Fruit fly (Drosophila melanogaster): Measurements from ENCODE around the gene CIAPIN1.

CIAPIN1 gene

dm6 chr2L:15060580-15061005 lies 21.9 kb upstream of the CIAPIN1 start, which contains the start of gene TfIIS (continued):
- TF ChIP-seq CG17361 (GFP tag; IDR thresholded peaks at IDR 0.05) (no peak), psq (GFP tag; optimal IDR thresholded peaks at IDR 0.05) (no peak), nmo (GFP tag; optimal IDR thresholded peaks at IDR 0.05) (peak; percentile 56), CTCF (GFP tag; optimal IDR thresholded peaks at IDR 0.05) (peak; percentile 91), ci (GFP tag; IDR thresholded peaks at IDR 0.05) (peak; percentile 57; the same call in 1 of the 3 replicates), CG31365 (tag; optimal IDR thresholded peaks at IDR 0.05) (peak; percentile 98), pita (GFP tag; optimal IDR thresholded peaks at IDR 0.05) (peak; percentile 86), hkb (optimal IDR thresholded peaks at IDR 0.05) (peak; percentile 72), hkb (GFP tag; IDR thresholded peaks at IDR 0.05) (no peak), CG7839 (tag; optimal IDR thresholded peaks at IDR 0.05) (peak; percentile 16), danr (GFP tag; IDR thresholded peaks at IDR 0.05) (no peak), CG42726 (GFP tag; IDR thresholded peaks at IDR 0.05; ENCODE audit: partially characterized antibody) (0 out of 2 replicates have a peak, but pooled peaks have one; percentile 63), Dek (tag; optimal IDR thresholded peaks at IDR 0.05) (peak; percentile 20), dm (GFP tag; optimal IDR thresholded peaks at IDR 0.05) (peak; percentile 74), exex (tag; optimal IDR thresholded peaks at IDR 0.05) (peak; percentile 16), CG12769 (tag; optimal IDR thresholded peaks at IDR 0.05) (peak; percentile 59), CG17829 (tag; optimal IDR thresholded peaks at IDR 0.05) (peak; percentile 16), NfI (GFP tag; optimal IDR thresholded peaks at IDR 0.05) (peak; percentile 4), CG32767 (GFP tag; IDR thresholded peaks at IDR 0.05) (peak; percentile 66; the same call in 1 of the 2 replicates), CG2129 (GFP tag; IDR thresholded peaks at IDR 0.05; ENCODE audit: partially characterized antibody) (no peak), hbn (GFP tag; IDR thresholded peaks at IDR 0.05; ENCODE audit: partially characterized antibody) (peak; percentile 33; the same call in 1 of the 2 replicates), grau (tag; optimal IDR thresholded peaks at IDR 0.05) (peak; percentile 42), p53 (GFP tag; optimal IDR thresholded peaks at IDR 0.05) (peak; percentile 73), rib (GFP tag; IDR thresholded peaks at IDR 0.05) (0 out of 2 replicates have a peak, but pooled peaks have one; percentile 5), NC2β (GFP tag; optimal IDR thresholded peaks at IDR 0.05) (peak; percentile 47), nerfin-1 (tag; optimal IDR thresholded peaks at IDR 0.05) (peak; percentile 1), CG18262 (tag; optimal IDR thresholded peaks at IDR 0.05) (no peak), B-H1 (GFP tag; IDR thresholded peaks at IDR 0.05) (no peak), HmgZ (tag; optimal IDR thresholded peaks at IDR 0.05) (peak; percentile 90), tll (GFP tag; optimal IDR thresholded peaks at IDR 0.05) (peak in 1 of 2 experiments; percentile 94), ssp (GFP tag; IDR thresholded peaks at IDR 0.05) (peak; percentile 72), unc-4 (GFP tag; IDR thresholded peaks at IDR 0.05; ENCODE audit: partially characterized antibody) (peak; percentile 45; the same call in 1 of the 2 replicates), Bgb (GFP tag; IDR thresholded peaks at IDR 0.05; ENCODE audit: partially characterized antibody) (peak; percentile 48; the same call in 1 of the 2 replicates), CG2116 (GFP tag; optimal IDR thresholded peaks at IDR 0.05) (peak; percentile 30), Ptx1 (GFP tag; IDR thresholded peaks at IDR 0.05) (peak; percentile 12; the same call in 1 of the 2 replicates), ac (GFP tag; optimal IDR thresholded peaks at IDR 0.05) (no peak), tio (GFP tag; optimal IDR thresholded peaks at IDR 0.05) (no peak), Stat92E (GFP tag; optimal IDR thresholded peaks at IDR 0.05) (peak in 1 of 3 experiments; percentile 52), slbo (GFP tag; IDR thresholded peaks at IDR 0.05) (peak; percentile 29; the same call in 1 of the 2 replicates), Adf1 (GFP tag; IDR thresholded peaks at IDR 0.05) (peak; percentile 13; the same call in 1 of the 2 replicates), CG11560 (tag; IDR thresholded peaks at IDR 0.05) (no peak), CG10267 (tag; optimal IDR thresholded peaks at IDR 0.05) (peak; percentile 30), Ets97D (GFP tag; optimal IDR thresholded peaks at IDR 0.05) (peak; percentile 90), insv (GFP tag; optimal IDR thresholded peaks at IDR 0.05) (peak in 1 of 2 experiments; percentile 96), CG17186 (GFP tag; optimal IDR thresholded peaks at IDR 0.05) (peak; percentile 40), CG11504 (tag; optimal IDR thresholded peaks at IDR 0.05) (peak; percentile 49), Atf3 (GFP tag; optimal IDR thresholded peaks at IDR 0.05) (no peak), Chrac-16 (GFP tag; optimal IDR thresholded peaks at IDR 0.05) (no peak), Usf (GFP tag; optimal IDR thresholded peaks at IDR 0.05) (no peak), CG13624 (GFP tag; optimal IDR thresholded peaks at IDR 0.05) (no peak)
